Fruit fly (Drosophila melanogaster): ENCODE measurements around the gene CG9386.
A peak's percentile ranks its signal among the peaks of the same experiment; 100 is the strongest.

CG9386 gene

dm6 chr3R:9570657-9571056 lies 15.4 kb upstream of the CG9386 start:
- TF ChIP-seq psq (optimal IDR thresholded peaks at IDR 0.05) (no peak), h (optimal IDR thresholded peaks at IDR 0.05) (no peak), ttk (optimal IDR thresholded peaks at IDR 0.05) (no peak), Sin3A (optimal IDR thresholded peaks at IDR 0.05) (no peak), insv (optimal IDR thresholded peaks at IDR 0.05) (no peak), Myc (optimal IDR thresholded peaks at IDR 0.05) (no peak)

DNA sequence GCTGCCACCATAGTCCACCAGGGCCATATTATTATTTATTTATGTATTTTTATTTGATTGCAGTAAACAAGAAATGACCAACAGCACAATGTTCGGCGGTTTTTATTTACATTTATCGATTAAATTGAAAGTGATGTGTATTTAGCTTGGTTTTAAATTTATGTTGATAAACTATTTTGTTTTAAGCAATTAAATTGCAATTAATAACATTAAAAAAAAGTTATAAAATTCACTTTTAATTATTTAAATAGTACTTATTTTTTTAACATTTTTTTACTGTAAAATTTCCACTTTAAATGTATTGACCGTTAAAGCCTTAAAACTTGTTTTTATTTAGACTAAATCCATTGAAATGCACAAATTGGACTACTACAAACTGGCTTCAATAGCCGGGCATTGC lies 14.9 kb upstream of the CG9386 start, which contains the start of gene CG16790:
Gene CG16790 (minus strand): TSS at position 101 of the 400 bp plus-strand sequence.
- no peak for TF ChIP-seq psq (optimal IDR thresholded peaks at IDR 0.05)
- TF ChIP-seq Sin3A (optimal IDR thresholded peaks at IDR 0.05), result no peak

DNA sequence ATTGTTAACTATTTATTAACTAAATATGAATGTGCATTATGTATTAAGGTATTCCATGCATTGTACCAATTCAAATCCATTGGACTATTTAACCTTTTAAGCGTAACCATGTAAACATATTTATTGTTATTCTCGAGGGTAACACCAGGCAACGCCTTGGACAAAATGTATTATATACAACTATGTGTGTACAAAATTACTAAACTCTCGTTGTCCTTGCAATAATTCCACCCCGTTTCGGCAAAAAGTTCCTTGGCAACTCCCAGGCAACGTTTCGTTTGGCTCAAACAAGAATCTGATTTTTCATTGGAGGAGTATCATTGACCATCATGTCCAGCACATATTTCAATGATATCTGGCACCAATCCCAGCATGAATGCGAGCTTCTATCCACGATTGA lies 10.7 kb upstream of the CG9386 start, which contains the start of gene CG16789:
Gene CG16789 (plus strand): TSS at position 301 of the 400 bp plus-strand sequence.
- TF ChIP-seq psq (optimal IDR thresholded peaks at IDR 0.05) (no peak), Myc (optimal IDR thresholded peaks at IDR 0.05) (no peak), insv (optimal IDR thresholded peaks at IDR 0.05) (no peak), ttk (optimal IDR thresholded peaks at IDR 0.05) (no peak), h (optimal IDR thresholded peaks at IDR 0.05) (no peak), Sin3A (optimal IDR thresholded peaks at IDR 0.05) (no peak)

DNA sequence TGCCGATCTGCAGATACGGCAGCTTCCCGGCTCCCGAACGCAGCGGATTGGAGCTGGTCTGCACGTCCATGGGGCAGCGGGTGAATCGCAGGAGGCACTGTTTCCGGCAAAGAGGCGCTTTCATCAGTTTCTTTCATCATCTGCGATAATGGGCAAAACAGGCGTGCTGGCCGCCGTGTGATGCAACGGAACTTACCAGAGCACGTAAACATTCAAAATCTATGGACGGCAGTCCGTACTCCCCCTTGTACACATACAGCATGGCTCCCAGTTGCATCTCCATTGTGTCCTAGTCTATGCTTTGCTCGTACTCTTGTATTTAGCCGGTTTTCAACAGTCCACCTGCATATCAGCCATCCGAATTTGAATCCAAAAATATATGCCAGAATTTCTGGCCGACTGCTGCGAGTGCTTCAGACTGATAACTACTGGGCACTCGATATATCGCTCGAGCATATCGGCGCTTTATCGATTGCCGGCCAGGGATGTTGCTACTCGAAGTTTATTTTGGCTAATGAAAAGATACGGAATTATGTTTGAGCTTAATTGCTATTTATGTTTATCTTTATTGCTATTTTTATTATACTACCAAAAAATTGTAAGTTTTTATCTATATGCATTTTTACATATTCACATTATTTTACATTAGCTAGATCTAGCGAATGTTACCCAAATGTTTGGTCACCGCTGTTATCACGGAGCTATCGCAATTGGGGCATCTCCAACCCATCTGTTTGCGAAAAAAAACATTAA lies 8.2 kb upstream of the CG9386 start, which contains the start of the genes CG9393 and Vps45:
Gene CG9393 (minus strand): TSS at position 434 of the 753 bp plus-strand sequence.
Gene Vps45 (plus strand): TSS at position 685 of the 753 bp plus-strand sequence.
- TF ChIP-seq Sin3A (optimal IDR thresholded peaks at IDR 0.05), result peak; percentile 6
- TF ChIP-seq psq (optimal IDR thresholded peaks at IDR 0.05), result no peak

DNA sequence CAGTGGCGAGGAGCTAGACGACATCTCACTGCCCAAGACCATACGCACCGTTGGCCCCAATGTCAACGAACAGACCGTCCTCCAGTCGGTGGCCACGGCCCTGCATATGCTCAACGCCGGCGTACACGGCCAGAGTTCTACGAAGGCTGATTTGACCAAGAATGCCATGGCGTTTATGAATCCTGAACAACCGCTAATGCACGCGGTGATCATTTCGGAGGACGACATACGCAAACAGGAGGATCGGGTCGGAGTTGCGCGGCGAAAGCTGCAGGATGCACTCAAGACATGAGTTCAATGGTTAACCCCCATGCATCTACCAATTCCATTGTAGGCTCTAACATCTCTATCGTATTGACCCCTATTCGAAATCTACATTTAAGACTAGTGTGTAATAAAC lies 5.9 kb upstream of the CG9386 start:
- no peak for TF ChIP-seq h (optimal IDR thresholded peaks at IDR 0.05)
- no peak for TF ChIP-seq Myc (optimal IDR thresholded peaks at IDR 0.05)
- TF ChIP-seq insv (optimal IDR thresholded peaks at IDR 0.05), result no peak
- TF ChIP-seq Sin3A (optimal IDR thresholded peaks at IDR 0.05), result no peak
- TF ChIP-seq psq (optimal IDR thresholded peaks at IDR 0.05), result no peak
- TF ChIP-seq ttk (optimal IDR thresholded peaks at IDR 0.05), result no peak

dm6 chr3R:9559413-9560014 lies 4.3 kb upstream of the CG9386 start, which contains the start of the genes AP-1mu and MBD-like:
Gene AP-1mu, minus strand, starts transcription at chr3R:9559525.
Gene MBD-like, plus strand, starts transcription at chr3R:9559760.
- TF ChIP-seq Sin3A (optimal IDR thresholded peaks at IDR 0.05), result no peak
- TF ChIP-seq insv (optimal IDR thresholded peaks at IDR 0.05), result no peak
- TF ChIP-seq h (optimal IDR thresholded peaks at IDR 0.05), result no peak
- TF ChIP-seq ttk (optimal IDR thresholded peaks at IDR 0.05), result no peak
- no peak for TF ChIP-seq psq (optimal IDR thresholded peaks at IDR 0.05)
- TF ChIP-seq Myc (optimal IDR thresholded peaks at IDR 0.05), result no peak

DNA sequence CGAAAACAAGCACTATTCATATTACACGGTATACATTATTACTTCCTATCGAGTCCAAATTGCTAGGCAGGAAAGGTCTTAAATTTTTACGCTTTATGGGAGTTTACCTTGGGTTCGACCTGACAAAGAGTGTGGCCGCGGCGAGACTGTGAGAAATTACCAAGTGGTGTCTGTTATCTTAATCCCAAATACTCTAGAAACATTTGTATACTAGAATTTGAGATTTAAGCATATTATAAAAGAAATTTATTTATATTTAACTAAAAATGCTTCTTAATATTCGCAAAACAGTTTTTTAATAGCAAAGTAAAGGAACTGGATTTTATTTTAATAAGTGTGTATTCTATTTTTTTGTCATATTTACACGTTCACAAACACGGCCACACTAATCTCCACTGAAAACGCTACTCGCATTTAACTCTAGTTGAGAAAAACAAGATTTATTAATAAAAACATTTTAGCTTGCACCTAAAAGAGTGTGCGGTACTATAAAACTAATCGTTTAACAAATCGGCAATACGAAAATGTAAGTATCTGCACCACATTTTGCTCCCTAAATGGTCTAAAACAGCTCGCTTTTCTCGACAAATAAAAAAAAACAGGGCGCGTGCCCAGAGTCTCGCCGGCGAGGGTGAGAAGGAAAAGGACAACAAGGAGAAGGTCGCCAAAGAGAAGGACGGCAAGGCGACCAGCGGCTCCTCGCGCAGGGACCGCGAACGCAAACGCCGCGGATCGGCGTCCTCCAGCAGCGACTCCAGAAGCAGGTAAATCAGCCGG lies 3.4 kb downstream of the CG9386 start, which contains the start of the genes mura and RnpS1:
Gene mura (minus strand): TSS at position 148 of the 777 bp plus-strand sequence.
Gene RnpS1 (plus strand): TSS at position 376 of the 777 bp plus-strand sequence.
- no peak for TF ChIP-seq Sin3A (optimal IDR thresholded peaks at IDR 0.05)
- TF ChIP-seq psq (optimal IDR thresholded peaks at IDR 0.05), result no peak
- no peak for TF ChIP-seq Myc (optimal IDR thresholded peaks at IDR 0.05)
- no peak for TF ChIP-seq ttk (optimal IDR thresholded peaks at IDR 0.05)
- TF ChIP-seq insv (optimal IDR thresholded peaks at IDR 0.05), result no peak
- no peak for TF ChIP-seq h (optimal IDR thresholded peaks at IDR 0.05)

dm6 chr3R:9551013-9551658 lies 4.1 kb downstream of the CG9386 start:
- TF ChIP-seq ttk (optimal IDR thresholded peaks at IDR 0.05), result no peak
- TF ChIP-seq h (optimal IDR thresholded peaks at IDR 0.05), result no peak
- peak; percentile 82 for TF ChIP-seq insv (optimal IDR thresholded peaks at IDR 0.05)

DNA sequence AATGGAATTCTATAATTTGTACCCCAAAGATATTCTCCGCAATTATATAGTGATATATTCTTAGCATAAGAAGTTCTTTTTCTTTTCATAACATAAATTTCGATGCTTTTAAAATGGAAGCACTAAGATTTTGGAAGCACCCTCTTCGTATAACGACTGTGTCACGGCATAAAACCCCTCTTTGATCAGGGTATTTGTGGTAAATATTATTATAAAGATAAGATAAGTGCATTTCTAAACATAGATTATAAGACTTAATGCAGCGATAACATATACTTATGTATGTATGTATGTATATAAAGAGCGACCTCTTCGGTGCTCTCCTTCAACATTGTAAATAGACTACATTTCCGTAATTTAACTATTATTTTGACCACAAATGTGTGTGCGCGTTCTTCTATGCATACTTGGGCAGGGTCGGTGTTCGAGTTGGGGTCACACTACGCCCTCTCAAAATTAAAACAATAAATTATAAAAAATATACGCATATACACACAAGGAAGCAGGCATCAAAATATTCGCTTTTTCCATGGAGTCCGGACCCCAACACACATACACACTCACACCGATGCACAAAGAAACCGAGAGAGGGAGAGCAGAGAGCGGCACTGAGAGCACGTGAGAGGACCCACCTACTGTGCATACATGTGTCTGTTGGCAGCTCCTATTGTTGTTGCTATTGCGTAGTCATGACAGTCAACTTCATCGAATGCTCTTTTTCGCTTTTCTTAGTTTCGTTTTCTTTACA lies 4.8 kb downstream of the CG9386 start:
- TF ChIP-seq ttk (optimal IDR thresholded peaks at IDR 0.05), result no peak
- no peak for TF ChIP-seq insv (optimal IDR thresholded peaks at IDR 0.05)
- no peak for TF ChIP-seq Myc (optimal IDR thresholded peaks at IDR 0.05)
- no peak for TF ChIP-seq Sin3A (optimal IDR thresholded peaks at IDR 0.05)
- no peak for TF ChIP-seq psq (optimal IDR thresholded peaks at IDR 0.05)
- no peak for TF ChIP-seq h (optimal IDR thresholded peaks at IDR 0.05)

dm6 chr3R:9548769-9549168 lies 6.4 kb downstream of the CG9386 start:
- TF ChIP-seq Myc (optimal IDR thresholded peaks at IDR 0.05) (no peak), h (optimal IDR thresholded peaks at IDR 0.05) (no peak), insv (optimal IDR thresholded peaks at IDR 0.05) (no peak), Sin3A (optimal IDR thresholded peaks at IDR 0.05) (no peak), ttk (optimal IDR thresholded peaks at IDR 0.05) (no peak), psq (optimal IDR thresholded peaks at IDR 0.05) (no peak)

dm6 chr3R:9546808-9547381 lies 8.3 kb downstream of the CG9386 start:
- TF ChIP-seq Myc (optimal IDR thresholded peaks at IDR 0.05) (no peak), psq (optimal IDR thresholded peaks at IDR 0.05) (no peak), Sin3A (optimal IDR thresholded peaks at IDR 0.05) (no peak), ttk (optimal IDR thresholded peaks at IDR 0.05) (no peak), h (optimal IDR thresholded peaks at IDR 0.05) (no peak), insv (optimal IDR thresholded peaks at IDR 0.05) (no peak)
